Worm (Caenorhabditis elegans) whole organism, late embryonic: ENCODE results near the gene R10D12.1.

Source experiments
- C08G9.2 ChIP-seq: sonication (generic microtip); optimal IDR thresholded peaks from 2 replicates; lab custom pipeline; 2016; ENCODE audit warnings: mild to moderate bottlenecking, missing genetic modification characterization, moderate library complexity, missing compliant biosample characterization
- C38D4.7 ChIP-seq: fragments of 200-800 bp; sonication (Bioruptor generic); optimal IDR thresholded peaks from 2 replicates; lab custom pipeline; 2018; ENCODE audit warnings: mild to moderate bottlenecking, missing genetic modification characterization, moderate library complexity, missing compliant biosample characterization
- F13H6.1 ChIP-seq: sonication (generic microtip); optimal IDR thresholded peaks from 2 replicates; lab custom pipeline; 2016; ENCODE audit warnings: missing genetic modification characterization, missing compliant biosample characterization
- K02D7.2 ChIP-seq: sonication (generic microtip); optimal IDR thresholded peaks from 2 replicates; lab custom pipeline; 2017; ENCODE audit warnings: mild to moderate bottlenecking, missing genetic modification characterization, missing compliant biosample characterization
- K09A11.1 ChIP-seq: sonication (generic microtip); optimal IDR thresholded peaks from 2 replicates; lab custom pipeline; 2017; ENCODE audit warnings: antibody characterized with exemption, mild to moderate bottlenecking, missing genetic modification characterization, missing compliant biosample characterization; ENCODE audit not compliant: insufficient read depth
- T23F11.4 ChIP-seq: fragments of 200-800 bp; sonication (Bioruptor generic); optimal IDR thresholded peaks from 2 replicates; lab custom pipeline; 2018; ENCODE audit warnings: mild to moderate bottlenecking, missing genetic modification characterization, missing compliant biosample characterization
- Y22D7AL.16 ChIP-seq: sonication (generic microtip); optimal IDR thresholded peaks from 2 replicates; lab custom pipeline; 2016; ENCODE audit warnings: missing genetic modification characterization, missing compliant biosample characterization
- ahr-1 ChIP-seq: sonication (generic microtip); optimal IDR thresholded peaks from 2 replicates; lab custom pipeline; 2016; ENCODE audit warnings: missing genetic modification characterization, missing compliant biosample characterization
- ama-1 ChIP-seq: fragments of 150-350 bp; optimal IDR thresholded peaks from 2 replicates; lab custom pipeline; 2014
- ceh-14 ChIP-seq: sonication (generic microtip); optimal IDR thresholded peaks from 2 replicates; lab custom pipeline; 2016; ENCODE audit warnings: missing genotype, missing genetic modification characterization, missing compliant biosample characterization
- ceh-19 ChIP-seq: fragments of 200-800 bp; sonication (Bioruptor generic); optimal IDR thresholded peaks from 2 replicates; lab custom pipeline; 2018; ENCODE audit warnings: mild to moderate bottlenecking, missing genetic modification characterization, missing compliant biosample characterization
- ceh-24 ChIP-seq: sonication (generic microtip); optimal IDR thresholded peaks from 2 replicates; lab custom pipeline; 2016; ENCODE audit warnings: mild to moderate bottlenecking, missing genetic modification characterization, missing compliant biosample characterization
- ceh-31 ChIP-seq: sonication (generic microtip); optimal IDR thresholded peaks from 2 replicates; lab custom pipeline; 2016; ENCODE audit warnings: missing genetic modification characterization, missing compliant biosample characterization
- ceh-34 ChIP-seq: sonication (generic microtip); optimal IDR thresholded peaks from 2 replicates; lab custom pipeline; 2016; ENCODE audit warnings: mild to moderate bottlenecking, missing genetic modification characterization, missing compliant biosample characterization
- ceh-45 ChIP-seq: fragments of 200-800 bp; sonication (Bioruptor generic); IDR thresholded peaks from 2 replicates; pipeline ENCODE4 v1.3.6; 2022; ENCODE audit warnings: missing genetic modification reagents, missing genetic modification characterization, missing compliant biosample characterization
- ceh-48 ChIP-seq: sonication (generic microtip); optimal IDR thresholded peaks from 2 replicates; lab custom pipeline; 2016; ENCODE audit warnings: missing genetic modification characterization, inconsistent platforms, missing compliant biosample characterization
- ceh-6 ChIP-seq: fragments of 200-800 bp; sonication (Bioruptor generic); optimal IDR thresholded peaks from 2 replicates; lab custom pipeline; 2018; ENCODE audit warnings: mild to moderate bottlenecking, missing genetic modification characterization, missing compliant biosample characterization
- ceh-9 ChIP-seq: sonication (generic microtip); optimal IDR thresholded peaks from 2 replicates; lab custom pipeline; 2016; ENCODE audit warnings: mild to moderate bottlenecking, missing genetic modification characterization, inconsistent platforms, missing compliant biosample characterization
- dmd-4 ChIP-seq: sonication (generic microtip); optimal IDR thresholded peaks from 2 replicates; lab custom pipeline; 2016; ENCODE audit warnings: borderline replicate concordance, missing genetic modification characterization, missing compliant biosample characterization
- dve-1 ChIP-seq: sonication (generic microtip); optimal IDR thresholded peaks from 2 replicates; lab custom pipeline; 2017; ENCODE audit warnings: antibody characterized with exemption, mild to moderate bottlenecking, missing genetic modification characterization, missing compliant biosample characterization
- elt-2 ChIP-seq: sonication (generic microtip); optimal IDR thresholded peaks from 2 replicates; lab custom pipeline; 2016; ENCODE audit warnings: missing genetic modification reagents, missing genetic modification characterization, missing compliant biosample characterization
- elt-4 ChIP-seq: sonication (generic microtip); optimal IDR thresholded peaks from 2 replicates; lab custom pipeline; 2016; ENCODE audit warnings: missing genetic modification characterization, missing compliant biosample characterization
- eyg-1 ChIP-seq: sonication (generic microtip); optimal IDR thresholded peaks from 2 replicates; lab custom pipeline; 2016; ENCODE audit warnings: missing genotype, missing genetic modification characterization, missing compliant biosample characterization
- fkh-6 ChIP-seq: sonication (generic microtip); optimal IDR thresholded peaks from 2 replicates; lab custom pipeline; 2016; ENCODE audit warnings: missing genetic modification characterization, missing compliant biosample characterization
- gmeb-2 ChIP-seq: sonication (generic microtip); optimal IDR thresholded peaks from 2 replicates; lab custom pipeline; 2016; ENCODE audit warnings: missing genetic modification characterization, inconsistent platforms, missing compliant biosample characterization
- hlh-13 ChIP-seq: fragments of 200-800 bp; sonication (Bioruptor generic); optimal IDR thresholded peaks from 2 replicates; lab custom pipeline; 2018; ENCODE audit warnings: mild to moderate bottlenecking, missing genetic modification characterization, missing compliant biosample characterization
- hlh-15 ChIP-seq: sonication (generic microtip); optimal IDR thresholded peaks from 2 replicates; lab custom pipeline; 2016; ENCODE audit warnings: missing genetic modification characterization, missing compliant biosample characterization
- hlh-30 ChIP-seq: sonication (generic microtip); optimal IDR thresholded peaks from 2 replicates; lab custom pipeline; 2017; ENCODE audit warnings: antibody characterized with exemption, missing genetic modification characterization, missing compliant biosample characterization; ENCODE audit not compliant: insufficient read depth
- hlh-6 ChIP-seq: sonication (generic microtip); optimal IDR thresholded peaks from 2 replicates; lab custom pipeline; 2016; ENCODE audit warnings: missing genotype, missing genetic modification characterization, missing compliant biosample characterization
- hlh-8 ChIP-seq: sonication (generic microtip); optimal IDR thresholded peaks from 2 replicates; lab custom pipeline; 2016; ENCODE audit warnings: missing genotype, missing genetic modification characterization, missing compliant biosample characterization
- lim-6 ChIP-seq: sonication (generic microtip); optimal IDR thresholded peaks from 2 replicates; lab custom pipeline; 2016; ENCODE audit warnings: missing genetic modification characterization, missing compliant biosample characterization
- lin-11 ChIP-seq: fragments of 200-800 bp; sonication (Bioruptor generic); optimal IDR thresholded peaks from 2 replicates; lab custom pipeline; 2018; ENCODE audit warnings: mild to moderate bottlenecking, missing genetic modification characterization, missing compliant biosample characterization
- nfya-1 ChIP-seq: sonication (generic microtip); optimal IDR thresholded peaks from 2 replicates; lab custom pipeline; 2017; ENCODE audit warnings: missing genetic modification characterization, mild to moderate bottlenecking, missing compliant biosample characterization, antibody characterized with exemption, moderate library complexity
- nhr-11 ChIP-seq: fragments of 150-350 bp; optimal IDR thresholded peaks from 2 replicates; lab custom pipeline; 2014; ENCODE audit warnings: missing biosample characterization, missing genetic modification characterization
- npax-4 ChIP-seq: sonication (generic microtip); optimal IDR thresholded peaks from 2 replicates; lab custom pipeline; 2016; ENCODE audit warnings: missing genetic modification characterization, missing compliant biosample characterization
- odd-2 ChIP-seq: sonication (generic microtip); optimal IDR thresholded peaks from 2 replicates; lab custom pipeline; 2017; ENCODE audit warnings: antibody characterized with exemption, mild to moderate bottlenecking, missing genetic modification characterization, missing compliant biosample characterization
- pag-3 ChIP-seq: sonication (generic microtip); optimal IDR thresholded peaks from 2 replicates; lab custom pipeline; 2016; ENCODE audit warnings: missing compliant biosample characterization, missing genetic modification characterization, borderline replicate concordance
- pat-9 ChIP-seq: fragments of 200-800 bp; sonication (Bioruptor generic); optimal IDR thresholded peaks from 2 replicates; lab custom pipeline; 2018; ENCODE audit warnings: mild to moderate bottlenecking, missing genetic modification characterization, moderate library complexity, missing compliant biosample characterization
- pax-1 ChIP-seq: fragments of 150-350 bp; optimal IDR thresholded peaks from 2 replicates; lab custom pipeline; 2014; ENCODE audit warnings: missing biosample characterization, missing genetic modification characterization
- pqm-1 ChIP-seq: sonication (generic microtip); optimal IDR thresholded peaks from 2 replicates; lab custom pipeline; 2016; ENCODE audit warnings: missing genetic modification characterization, missing compliant biosample characterization
- pros-1 ChIP-seq: fragments of 150-350 bp; optimal IDR thresholded peaks from 2 replicates; lab custom pipeline; 2014; ENCODE audit warnings: missing biosample characterization, missing genetic modification reagents, missing genetic modification characterization
- ref-2 ChIP-seq: sonication (generic microtip); optimal IDR thresholded peaks from 2 replicates; lab custom pipeline; 2016; ENCODE audit warnings: missing genetic modification characterization, missing compliant biosample characterization
- rnt-1 ChIP-seq: sonication (generic microtip); optimal IDR thresholded peaks from 2 replicates; lab custom pipeline; 2016; ENCODE audit warnings: missing genetic modification characterization, missing compliant biosample characterization
- sdc-2 ChIP-seq: sonication (generic microtip); optimal IDR thresholded peaks from 2 replicates; lab custom pipeline; 2016; ENCODE audit warnings: missing genotype, missing genetic modification characterization, missing compliant biosample characterization
- sox-2 ChIP-seq: fragments of 200-800 bp; sonication (Bioruptor generic); IDR thresholded peaks from 2 replicates; pipeline ENCODE4 v1.3.6; 2022; ENCODE audit warnings: missing genetic modification reagents, missing genetic modification characterization, missing compliant biosample characterization
- sox-4 ChIP-seq: sonication (generic microtip); optimal IDR thresholded peaks from 2 replicates; lab custom pipeline; 2017; ENCODE audit warnings: mild to moderate bottlenecking, missing genetic modification characterization, inconsistent platforms, missing compliant biosample characterization
- syd-9 ChIP-seq: sonication (generic microtip); optimal IDR thresholded peaks from 2 replicates; lab custom pipeline; 2016; ENCODE audit warnings: mild to moderate bottlenecking, missing genetic modification characterization, moderate library complexity, missing compliant biosample characterization
- tbx-7 ChIP-seq: sonication (generic microtip); optimal IDR thresholded peaks from 2 replicates; lab custom pipeline; 2016; ENCODE audit warnings: missing genotype, missing genetic modification characterization, missing compliant biosample characterization
- ttx-3 ChIP-seq: sonication (generic microtip); optimal IDR thresholded peaks from 2 replicates; lab custom pipeline; 2016; ENCODE audit warnings: missing genetic modification reagents, missing genetic modification characterization, missing compliant biosample characterization
- unc-42 ChIP-seq: sonication (generic microtip); optimal IDR thresholded peaks from 2 replicates; lab custom pipeline; 2016; ENCODE audit warnings: missing genotype, missing genetic modification characterization, missing compliant biosample characterization
- unc-55 ChIP-seq: sonication (generic microtip); optimal IDR thresholded peaks from 2 replicates; lab custom pipeline; 2017; ENCODE audit warnings: missing biosample characterization, missing genetic modification reagents, missing genetic modification characterization
- zip-5 ChIP-seq: sonication (generic microtip); optimal IDR thresholded peaks from 2 replicates; lab custom pipeline; 2016; ENCODE audit warnings: missing genetic modification characterization, missing compliant biosample characterization

The R10D12.1 gene

ce11 chrV:13961927-13962419 lies 27.5 kb upstream of the R10D12.1 start, which contains the start of the genes algn-13 and R10D12.13:
TSS of gene algn-13 (minus strand) at chrV:13961977.
TSS of gene R10D12.13 (plus strand) at chrV:13962417.
- peak; percentile 81 for TF ChIP-seq ttx-3 (tag; lab: Kevin White, UChicago)
- peak; percentile 5 for TF ChIP-seq ceh-48
- peak; percentile 77 for TF ChIP-seq K09A11.1 (tag; lab: Kevin White, UChicago)
- no peak for TF ChIP-seq nhr-11 (tag; lab: Kevin White, UChicago)
- TF ChIP-seq hlh-13 (GFP tag; lab: Kevin White, UChicago): peak; percentile 66
- TF ChIP-seq C08G9.2 (tag; lab: Kevin White, UChicago): peak; percentile 73
- TF ChIP-seq C38D4.7 (GFP tag; lab: Kevin White, UChicago): peak; percentile 77
- TF ChIP-seq ceh-24: peak; percentile 58
- peak; percentile 69 for TF ChIP-seq T23F11.4
- TF ChIP-seq dve-1 (tag; lab: Kevin White, UChicago): no peak
- peak; percentile 46 for TF ChIP-seq unc-42 (tag; lab: Kevin White, UChicago)
- no peak for TF ChIP-seq unc-55
- peak; percentile 75 for TF ChIP-seq K02D7.2 (tag; lab: Kevin White, UChicago)
- peak; percentile 56 for TF ChIP-seq Y22D7AL.16 (tag; lab: Kevin White, UChicago)
- peak; percentile 95 for TF ChIP-seq elt-2
- TF ChIP-seq ceh-9: no peak
- TF ChIP-seq ceh-31 (tag; lab: Kevin White, UChicago): peak; percentile 81
- TF ChIP-seq sox-4 (tag; lab: Kevin White, UChicago): peak; percentile 79
- peak; percentile 72 for TF ChIP-seq gmeb-2 (tag; lab: Kevin White, UChicago)
- TF ChIP-seq odd-2 (tag; lab: Kevin White, UChicago): peak; percentile 82
- peak; percentile 82 for TF ChIP-seq hlh-8 (tag; lab: Kevin White, UChicago)
- TF ChIP-seq hlh-30: no peak
- TF ChIP-seq ceh-6 (GFP tag; lab: Kevin White, UChicago): peak; percentile 56
- peak; percentile 75 for TF ChIP-seq rnt-1 (tag; lab: Kevin White, UChicago)
- TF ChIP-seq ama-1 (lab: Kevin White, UChicago): no peak
- TF ChIP-seq pax-1: no peak
- peak; percentile 69 for TF ChIP-seq lin-11 (tag; lab: Kevin White, UChicago)
- peak; percentile 80 for TF ChIP-seq ceh-19 (GFP tag; lab: Kevin White, UChicago)
- peak; percentile 67 for TF ChIP-seq zip-5
- peak; percentile 53 for TF ChIP-seq hlh-15
- TF ChIP-seq nfya-1 (tag; lab: Kevin White, UChicago): peak; percentile 78
- TF ChIP-seq syd-9 (tag; lab: Kevin White, UChicago): peak; percentile 56
- TF ChIP-seq pat-9: peak; percentile 84
- TF ChIP-seq npax-4: peak; percentile 60
- TF ChIP-seq pqm-1 (tag; lab: Kevin White, UChicago): no peak
- TF ChIP-seq ahr-1: peak; percentile 83
- TF ChIP-seq tbx-7: peak; percentile 31
- TF ChIP-seq ceh-34 (tag; lab: Kevin White, UChicago): peak; percentile 80
- peak; percentile 77 for TF ChIP-seq fkh-6 (tag; lab: Kevin White, UChicago)
- TF ChIP-seq hlh-6 (tag; lab: Kevin White, UChicago): peak; percentile 81
- no peak for TF ChIP-seq pag-3 (tag; lab: Kevin White, UChicago)
- peak; percentile 72 for TF ChIP-seq dmd-4 (tag; lab: Kevin White, UChicago)
- TF ChIP-seq F13H6.1 (tag; lab: Kevin White, UChicago): peak; percentile 80
- TF ChIP-seq sox-2 (GFP tag; lab: Robert Waterston, UW): peak; percentile 25; the same call in 1 of the 2 replicates
- peak; percentile 32 for TF ChIP-seq lim-6 (tag; lab: Kevin White, UChicago)
- peak; percentile 58 for TF ChIP-seq eyg-1 (tag; lab: Kevin White, UChicago)
- no peak for TF ChIP-seq pros-1 (tag; lab: Kevin White, UChicago)
- no peak for TF ChIP-seq elt-4 (tag; lab: Kevin White, UChicago)
- TF ChIP-seq ceh-45 (GFP tag; lab: Robert Waterston, UW): peak; percentile 51; the same call in 1 of the 2 replicates
- peak; percentile 87 for TF ChIP-seq ref-2
- TF ChIP-seq sdc-2: peak; percentile 69
- TF ChIP-seq ceh-14 (tag; lab: Kevin White, UChicago): peak; percentile 90
